Worm (Caenorhabditis elegans) whole organism, L3 larva: ENCODE results near the gene F18A1.1.
A peak's percentile ranks its signal among the peaks of the same experiment; 100 is the strongest.

Source experiments
- ZK546.5 ChIP-seq: sonication (generic microtip); optimal IDR thresholded peaks from 2 replicates; lab custom pipeline; 2017; ENCODE audit warnings: missing biosample characterization, missing genetic modification characterization
- aly-2 ChIP-seq: fragments of 150-350 bp; optimal IDR thresholded peaks from 2 replicates; lab custom pipeline; 2014; ENCODE audit warnings: missing biosample characterization, missing genetic modification characterization
- ceh-16 ChIP-seq: sonication (generic microtip); optimal IDR thresholded peaks from 2 replicates; lab custom pipeline; 2017; ENCODE audit warnings: missing biosample characterization, missing genetic modification characterization
- ceh-82 ChIP-seq: fragments of 150-350 bp; optimal IDR thresholded peaks from 2 replicates; lab custom pipeline; 2014; ENCODE audit warnings: missing biosample characterization, missing genetic modification characterization
- ceh-9 ChIP-seq: sonication (generic microtip); optimal IDR thresholded peaks from 2 replicates; lab custom pipeline; 2018; ENCODE audit warnings: missing biosample characterization, missing genetic modification characterization
- egl-27 ChIP-seq: sonication (generic microtip); optimal IDR thresholded peaks from 4 replicates; lab custom pipeline; 2017; ENCODE audit warnings: missing biosample characterization, missing genetic modification reagents, missing genetic modification characterization
- egl-5 ChIP-seq: fragments of 150-350 bp; optimal IDR thresholded peaks from 2 replicates; lab custom pipeline; 2017; ENCODE audit warnings: missing biosample characterization, missing genetic modification reagents, missing genetic modification characterization, inconsistent platforms
- elt-1 ChIP-seq: fragments of 150-350 bp; optimal IDR thresholded peaks from 2 replicates; lab custom pipeline; 2014; ENCODE audit warnings: missing biosample characterization, missing genetic modification characterization
- elt-2 ChIP-seq: sonication (generic microtip); optimal IDR thresholded peaks from 2 replicates; lab custom pipeline; 2016; ENCODE audit warnings: missing genetic modification reagents, mild to moderate bottlenecking, missing genetic modification characterization, missing compliant biosample characterization
- fkh-10 ChIP-seq: sonication (generic microtip); optimal IDR thresholded peaks from 2 replicates; lab custom pipeline; 2017; ENCODE audit warnings: missing biosample characterization, missing genetic modification reagents, missing genetic modification characterization
- fos-1 ChIP-seq: fragments of 150-350 bp; optimal IDR thresholded peaks from 2 replicates; lab custom pipeline; 2014; ENCODE audit warnings: missing biosample characterization, missing genetic modification characterization
- hmg-11 ChIP-seq: sonication (generic microtip); optimal IDR thresholded peaks from 2 replicates; lab custom pipeline; 2016; ENCODE audit warnings: missing genetic modification characterization, missing compliant biosample characterization
- jun-1 ChIP-seq: fragments of 150-350 bp; optimal IDR thresholded peaks from 2 replicates; lab custom pipeline; 2014; ENCODE audit warnings: missing biosample characterization, missing genetic modification reagents, missing genetic modification characterization
- lin-15B ChIP-seq: fragments of 150-350 bp; optimal IDR thresholded peaks from 2 replicates; lab custom pipeline; 2014; ENCODE audit warnings: missing biosample characterization, missing genetic modification characterization
- lin-39 ChIP-seq: fragments of 150-350 bp; optimal IDR thresholded peaks from 2 replicates; lab custom pipeline; 2018; ENCODE audit warnings: missing biosample characterization, missing genetic modification reagents, missing genetic modification characterization
- mml-1 ChIP-seq: fragments of 150-350 bp; sonication (generic microtip); optimal IDR thresholded peaks from 3 replicates; lab custom pipeline; 2014; ENCODE audit warnings: missing biosample characterization, missing genetic modification characterization
- nfya-1 ChIP-seq: sonication (generic microtip); optimal IDR thresholded peaks from 2 replicates; lab custom pipeline; 2017; ENCODE audit warnings: missing genetic modification characterization, mild to moderate bottlenecking, missing compliant biosample characterization, antibody characterized with exemption, moderate library complexity; ENCODE audit not compliant: insufficient read depth
- nhr-23 ChIP-seq: fragments of 150-350 bp; optimal IDR thresholded peaks from 2 replicates; lab custom pipeline; 2014; ENCODE audit warnings: missing biosample characterization, missing genetic modification reagents, missing genetic modification characterization
- nhr-25 ChIP-seq: sonication (generic microtip); optimal IDR thresholded peaks from 2 replicates; lab custom pipeline; 2017; ENCODE audit warnings: missing biosample characterization, missing genetic modification characterization
- nhr-28 ChIP-seq: fragments of 150-350 bp; optimal IDR thresholded peaks from 2 replicates; lab custom pipeline; 2014; ENCODE audit warnings: missing biosample characterization, missing genetic modification characterization
- nhr-67 ChIP-seq: fragments of 150-350 bp; optimal IDR thresholded peaks from 2 replicates; lab custom pipeline; 2014; ENCODE audit warnings: missing biosample characterization, missing genetic modification characterization
- nhr-76 ChIP-seq: fragments of 150-350 bp; sonication (generic microtip); optimal IDR thresholded peaks from 5 replicates; lab custom pipeline; 2014; ENCODE audit warnings: missing biosample characterization, missing genetic modification characterization
- nhr-77 ChIP-seq: fragments of 150-350 bp; optimal IDR thresholded peaks from 2 replicates; lab custom pipeline; 2014; ENCODE audit warnings: missing biosample characterization, missing genetic modification characterization
- pha-4 ChIP-seq: fragments of 150-350 bp; optimal IDR thresholded peaks from 2 replicates; lab custom pipeline; 2014; ENCODE audit warnings: missing biosample characterization, missing genetic modification reagents, missing genetic modification characterization
- pqm-1 ChIP-seq: fragments of 150-350 bp; optimal IDR thresholded peaks from 2 replicates; lab custom pipeline; 2017; ENCODE audit warnings: missing biosample characterization, missing genetic modification characterization, inconsistent platforms
- sea-2 ChIP-seq: fragments of 150-350 bp; sonication (generic microtip); optimal IDR thresholded peaks from 4 replicates; lab custom pipeline; 2014; ENCODE audit warnings: missing biosample characterization, missing genetic modification reagents, missing genetic modification characterization
- skn-1 ChIP-seq: fragments of 150-350 bp; optimal IDR thresholded peaks from 2 replicates; lab custom pipeline; 2014; ENCODE audit warnings: missing biosample characterization, missing genetic modification characterization
- snpc-4 ChIP-seq: fragments of 150-350 bp; optimal IDR thresholded peaks from 2 replicates; lab custom pipeline; 2014; ENCODE audit warnings: missing biosample characterization, missing genetic modification characterization
- tbx-2 ChIP-seq: sonication (generic microtip); optimal IDR thresholded peaks from 2 replicates; lab custom pipeline; 2016; ENCODE audit warnings: mild to moderate bottlenecking, missing genetic modification characterization, missing compliant biosample characterization
- unc-39 ChIP-seq: sonication (generic microtip); optimal IDR thresholded peaks from 4 replicates; lab custom pipeline; 2017; ENCODE audit warnings: missing biosample characterization, missing genetic modification characterization
- unc-62 ChIP-seq: fragments of 150-350 bp; sonication (generic microtip); optimal IDR thresholded peaks from 4 replicates; lab custom pipeline; 2014; ENCODE audit warnings: missing biosample characterization, missing genetic modification reagents, missing genetic modification characterization
- zag-1 ChIP-seq: fragments of 150-350 bp; optimal IDR thresholded peaks from 2 replicates; lab custom pipeline; 2014; ENCODE audit warnings: missing biosample characterization, missing genetic modification characterization
- ztf-11 ChIP-seq: fragments of 150-350 bp; optimal IDR thresholded peaks from 2 replicates; lab custom pipeline; 2014; ENCODE audit warnings: missing biosample characterization, missing genetic modification characterization

F18A1.1 gene

DNA sequence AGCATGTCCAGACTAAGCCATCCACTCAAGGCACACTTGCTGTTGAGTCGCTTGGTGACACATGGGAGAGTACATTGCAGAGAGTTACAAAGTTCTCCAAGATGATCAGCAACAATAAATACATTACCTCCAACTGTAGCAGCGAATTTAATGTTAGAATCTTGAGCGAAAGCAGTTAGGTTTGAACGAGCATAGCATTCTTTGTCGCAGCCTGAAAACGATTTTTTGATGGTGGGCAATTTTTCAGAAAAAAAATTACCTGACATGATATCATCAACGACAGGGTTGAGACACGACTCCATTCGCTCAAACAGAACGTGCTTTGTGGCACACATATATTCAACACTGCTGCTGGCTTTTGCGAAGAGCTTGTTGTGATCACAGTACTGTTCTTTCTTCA is 21.7 kb upstream of the F18A1.1 start:
- TF ChIP-seq sea-2 (GFP tag; lab: Kevin White, UChicago) (no peak), ZK546.5 (tag; lab: Kevin White, UChicago) (no peak), skn-1 (tag; lab: Kevin White, UChicago) (no peak)

DNA sequence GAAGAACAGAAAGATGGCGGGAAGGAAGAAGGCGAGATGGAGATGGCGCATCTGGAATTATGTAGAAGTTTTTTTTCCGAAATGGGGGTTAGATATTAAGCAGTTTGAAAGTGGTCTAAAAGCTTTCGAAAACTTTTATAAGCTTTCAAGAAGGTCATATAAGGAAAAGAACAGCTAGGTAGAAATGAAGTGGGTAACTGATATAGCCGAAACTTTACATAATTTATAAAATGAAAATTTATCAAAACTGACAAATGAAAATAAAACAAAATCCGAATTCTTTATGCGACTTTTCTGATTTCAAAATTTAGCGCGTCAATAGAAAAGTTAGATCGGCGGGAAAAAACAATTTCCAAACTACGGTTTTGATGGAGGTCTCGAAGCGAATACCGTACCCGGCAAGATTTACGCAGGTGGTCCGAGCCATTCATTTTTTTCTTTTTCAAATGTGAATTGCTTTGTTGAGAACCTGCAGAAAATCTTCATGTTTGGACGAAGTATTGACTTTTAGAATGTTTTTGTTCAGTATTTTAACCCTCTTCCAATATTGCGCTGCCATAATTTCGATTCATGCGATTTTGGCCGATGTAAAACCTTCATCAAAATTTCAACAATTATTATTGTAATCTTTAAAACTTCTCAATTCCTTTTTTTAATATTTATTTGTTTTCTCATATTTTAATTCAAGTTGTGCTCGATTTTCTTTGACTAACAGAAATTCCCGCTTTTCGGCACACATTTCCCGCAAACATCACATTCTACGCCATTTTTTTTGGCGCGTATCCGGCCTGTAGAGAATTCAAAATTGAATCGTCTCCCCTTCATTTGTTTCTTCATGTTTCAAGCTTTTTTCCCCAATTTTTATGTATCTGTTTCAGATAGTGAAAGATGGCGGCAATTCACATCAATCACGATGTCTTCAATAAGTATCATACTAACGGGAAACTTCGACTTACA is 20.7 kb upstream of the F18A1.1 start, which contains the start of the genes F18A1.7 and rpa-1:
Gene F18A1.7, minus strand, starts transcription at position 51 of the 957 bp plus-strand sequence.
Gene rpa-1, plus strand, starts transcription at position 879 of the 957 bp plus-strand sequence.
- TF ChIP-seq nfya-1 (tag; lab: Kevin White, UChicago) (peak; percentile 15), mml-1 (tag; lab: Kevin White, UChicago) (no peak), egl-5 (tag; lab: Kevin White, UChicago) (no peak), aly-2 (tag; lab: Kevin White, UChicago) (no peak), pha-4 (tag; lab: Kevin White, UChicago) (peak; percentile 54), zag-1 (tag; lab: Kevin White, UChicago) (no peak)

DNA sequence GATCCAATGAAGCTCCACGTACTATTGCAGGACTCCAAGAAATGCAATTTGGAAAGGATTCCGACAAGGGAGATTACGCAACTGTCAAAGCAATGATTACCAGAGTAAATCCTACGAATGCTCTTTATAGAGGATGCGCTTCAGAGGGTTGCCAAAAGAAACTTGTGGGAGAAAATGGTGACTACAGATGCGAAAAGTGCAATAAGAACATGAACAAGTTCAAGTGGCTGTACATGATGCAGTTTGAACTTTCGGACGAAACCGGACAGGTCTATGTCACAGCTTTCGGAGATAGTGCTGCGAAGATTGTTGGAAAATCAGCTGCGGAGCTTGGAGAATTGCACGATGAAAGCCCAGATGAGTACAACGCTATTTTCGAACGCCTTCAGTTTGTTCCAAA is 18.4 kb upstream of the F18A1.1 start:
- TF ChIP-seq ceh-9 (tag; lab: Kevin White, UChicago) (no peak), pqm-1 (tag; lab: Kevin White, UChicago) (no peak), ceh-16 (tag; lab: Kevin White, UChicago) (no peak), jun-1 (no peak), nhr-25 (tag; lab: Kevin White, UChicago) (no peak), fos-1 (tag; lab: Kevin White, UChicago) (no peak), fkh-10 (GFP tag; lab: Kevin White, UChicago) (no peak), nhr-76 (tag; lab: Kevin White, UChicago) (no peak), nhr-67 (tag; lab: Kevin White, UChicago) (no peak), elt-1 (tag; lab: Kevin White, UChicago) (no peak), ztf-11 (no peak), nhr-77 (no peak), nhr-28 (tag; lab: Kevin White, UChicago) (no peak), nfya-1 (tag; lab: Kevin White, UChicago) (no peak)

DNA sequence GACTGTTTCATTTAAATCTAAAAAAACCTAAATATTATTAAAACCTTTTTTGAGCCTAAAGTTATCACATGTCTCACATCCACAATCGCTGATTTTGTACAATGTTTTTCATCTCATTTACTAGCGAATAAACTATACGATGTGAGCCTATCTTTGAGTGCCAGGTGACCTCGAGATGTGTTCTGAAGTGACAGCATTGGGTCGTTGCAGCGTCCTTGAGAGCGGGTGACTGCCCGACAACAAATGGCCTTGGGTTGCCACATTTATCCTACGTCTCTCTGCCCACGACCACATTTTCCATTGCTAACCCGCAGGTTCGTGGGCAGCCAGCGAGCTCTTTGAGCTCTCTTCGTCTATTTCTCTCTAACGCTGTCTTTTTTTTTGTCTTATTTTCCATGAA is 17.7 kb upstream of the F18A1.1 start, which contains the start of gene lir-2:
Gene lir-2, plus strand, starts transcription at position 301 of the 400 bp plus-strand sequence.
- TF ChIP-seq nhr-25 (tag; lab: Kevin White, UChicago) (peak; percentile 66), ceh-82 (tag; lab: Kevin White, UChicago) (no peak), egl-27 (tag; lab: Kevin White, UChicago) (no peak)

DNA sequence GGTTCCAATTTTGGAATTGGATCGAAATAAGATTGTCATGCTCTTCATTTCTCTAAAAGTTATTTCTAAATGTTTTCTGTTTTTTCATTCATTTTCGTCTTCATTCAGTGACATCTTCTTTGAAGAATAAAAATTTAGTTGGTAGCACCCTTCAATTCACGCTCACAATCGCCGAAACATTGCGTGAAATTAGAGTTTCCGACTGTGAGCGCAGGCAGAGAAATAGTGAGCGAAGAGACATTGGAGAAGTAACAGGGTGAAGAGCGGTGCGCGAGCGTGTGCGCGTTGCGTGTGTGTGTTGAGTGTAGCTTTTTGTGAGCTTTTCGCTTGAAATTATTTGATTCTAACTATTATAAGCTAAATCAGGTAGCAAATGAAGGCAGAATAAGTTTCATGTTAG is 15.3 kb upstream of the F18A1.1 start:
- TF ChIP-seq zag-1 (tag; lab: Kevin White, UChicago) (no peak), nhr-23 (no peak), unc-39 (tag; lab: Kevin White, UChicago) (no peak), lin-39 (tag; lab: Kevin White, UChicago) (peak; percentile 58), nhr-76 (tag; lab: Kevin White, UChicago) (no peak), fos-1 (tag; lab: Kevin White, UChicago) (no peak), lin-15B (tag; lab: Kevin White, UChicago) (peak; percentile 46), fkh-10 (GFP tag; lab: Kevin White, UChicago) (peak; percentile 9), nfya-1 (tag; lab: Kevin White, UChicago) (peak; percentile 71), snpc-4 (peak; percentile 66), elt-2 (peak; percentile 14), tbx-2 (tag; lab: Kevin White, UChicago) (no peak), unc-62 (GFP tag; lab: Kevin White, UChicago) (no peak), hmg-11 (peak; percentile 74), egl-27 (tag; lab: Kevin White, UChicago) (no peak), ztf-11 (no peak), skn-1 (tag; lab: Kevin White, UChicago) (no peak), pha-4 (tag; lab: Kevin White, UChicago) (peak; percentile 45), nhr-25 (tag; lab: Kevin White, UChicago) (peak; percentile 20), aly-2 (tag; lab: Kevin White, UChicago) (no peak)
